Worm (Caenorhabditis elegans) whole organism, early embryonic: Measurements from ENCODE around the gene EEED8.3.
A peak's percentile ranks its signal among the peaks of the same experiment; 100 is the strongest.

Experiments
- B0310.2 ChIP-seq: sonication (generic microtip); optimal IDR thresholded peaks from 2 replicates; lab custom pipeline; 2016; ENCODE audit warnings: mild to moderate bottlenecking, missing genetic modification characterization, missing compliant biosample characterization
- F13C5.2 ChIP-seq: sonication (generic microtip); optimal IDR thresholded peaks from 2 replicates; lab custom pipeline; 2017; ENCODE audit warnings: mild to moderate bottlenecking, missing genetic modification characterization, inconsistent platforms, missing compliant biosample characterization
- aly-1 ChIP-seq: sonication (generic microtip); optimal IDR thresholded peaks from 2 replicates; lab custom pipeline; 2016; ENCODE audit warnings: missing genetic modification characterization, missing compliant biosample characterization
- ama-1 ChIP-seq: fragments of 150-350 bp; optimal IDR thresholded peaks from 2 replicates; lab custom pipeline; 2014
- ceh-13 ChIP-seq: fragments of 200-800 bp; sonication (Bioruptor generic); optimal IDR thresholded peaks from 2 replicates; lab custom pipeline; 2018; ENCODE audit warnings: mild to moderate bottlenecking, missing genetic modification characterization, missing compliant biosample characterization
- ceh-36 ChIP-seq: sonication (generic microtip); optimal IDR thresholded peaks from 2 replicates; lab custom pipeline; 2016; ENCODE audit warnings: missing genetic modification characterization, inconsistent platforms, missing compliant biosample characterization
- ets-7 ChIP-seq: sonication (generic microtip); optimal IDR thresholded peaks from 2 replicates; lab custom pipeline; 2016; ENCODE audit warnings: missing genotype, missing genetic modification characterization, missing compliant biosample characterization
- flt-1 ChIP-seq: fragments of 200-800 bp; sonication (Bioruptor generic); IDR thresholded peaks from 2 replicates; pipeline ENCODE4 v1.3.6; 2022; ENCODE audit warnings: missing genetic modification characterization, missing compliant biosample characterization
- hmbx-1 ChIP-seq: sonication (generic microtip); optimal IDR thresholded peaks from 2 replicates; lab custom pipeline; 2016; ENCODE audit warnings: mild to moderate bottlenecking, missing genetic modification characterization, missing compliant biosample characterization
- hmg-4 ChIP-seq: fragments of 200-800 bp; sonication (Bioruptor generic); optimal IDR thresholded peaks from 2 replicates; lab custom pipeline; 2018; ENCODE audit warnings: mild to moderate bottlenecking, missing genetic modification characterization, missing compliant biosample characterization
- hnd-1 ChIP-seq: sonication (generic microtip); optimal IDR thresholded peaks from 2 replicates; lab custom pipeline; 2016; ENCODE audit warnings: missing genetic modification characterization, missing compliant biosample characterization
- pes-1 ChIP-seq: fragments of 200-800 bp; sonication (Bioruptor generic); IDR thresholded peaks from 2 replicates; pipeline ENCODE4 v1.3.6; 2022; ENCODE audit warnings: missing genetic modification reagents, missing genetic modification characterization, missing compliant biosample characterization
- scrt-1 ChIP-seq: fragments of 200-800 bp; sonication (Bioruptor generic); IDR thresholded peaks from 2 replicates; pipeline ENCODE4 v1.3.6; 2022; ENCODE audit warnings: missing genetic modification characterization, missing compliant biosample characterization
- sea-1 ChIP-seq: fragments of 200-800 bp; sonication (Bioruptor generic); conservative IDR thresholded peaks from 2 replicates; pipeline ENCODE4 v1.3.6; 2022; ENCODE audit warnings: missing genetic modification characterization, missing compliant biosample characterization
- tbx-11 ChIP-seq: fragments of 200-800 bp; sonication (Bioruptor generic); IDR thresholded peaks from 2 replicates; pipeline ENCODE4 v1.3.6; 2022; ENCODE audit warnings: missing genetic modification characterization, missing compliant biosample characterization
- tbx-37 ChIP-seq: fragments of 200-800 bp; sonication (Bioruptor generic); conservative IDR thresholded peaks from 2 replicates; pipeline ENCODE4 v1.3.6; 2022; ENCODE audit warnings: missing genetic modification reagents, missing genetic modification characterization, missing compliant biosample characterization
- tra-4 ChIP-seq: sonication (generic microtip); optimal IDR thresholded peaks from 2 replicates; lab custom pipeline; 2017; ENCODE audit warnings: missing genetic modification characterization, missing compliant biosample characterization

Gene EEED8.3

ce11 chrII:5416204-5416764 is 2.2 kb downstream of the EEED8.3 start, which contains the start of gene EEED8.2:
TSS of gene EEED8.2 (plus strand) at chrII:5416714.
- TF ChIP-seq hnd-1 (tag; lab: Kevin White, UChicago), result no peak
- no peak for TF ChIP-seq tra-4
- TF ChIP-seq B0310.2 (tag; lab: Kevin White, UChicago), result no peak
- no peak for TF ChIP-seq ceh-13 (GFP tag; lab: Kevin White, UChicago)
- no peak for TF ChIP-seq F13C5.2
- no peak for TF ChIP-seq ets-7
- no peak for TF ChIP-seq sea-1 (GFP tag; lab: Robert Waterston, UW)
- TF ChIP-seq tbx-37 (GFP tag; lab: Robert Waterston, UW), result no peak
- TF ChIP-seq pes-1, result no peak
- TF ChIP-seq hmg-4 (GFP tag; lab: Kevin White, UChicago), result no peak
- no peak for TF ChIP-seq ceh-36 (tag; lab: Kevin White, UChicago)
- TF ChIP-seq tbx-11, result no peak
- no peak for TF ChIP-seq hmbx-1
- no peak for TF ChIP-seq aly-1 (tag; lab: Kevin White, UChicago)
- TF ChIP-seq ama-1, result no peak
- TF ChIP-seq scrt-1, result no peak
- TF ChIP-seq flt-1 (GFP tag; lab: Robert Waterston, UW), result no peak

- TF ChIP-seq scrt-1 (no peak), hmg-4 (GFP tag; lab: Kevin White, UChicago) (no peak)
These were observed 3.8 kb downstream of the EEED8.3 start for ce11 chrII:5417905-5418304.

- TF ChIP-seq ets-7 (no peak), sea-1 (GFP tag; lab: Robert Waterston, UW) (0 out of 2 replicates have a peak, but pooled peaks have one; percentile 10), scrt-1 (no peak), flt-1 (GFP tag; lab: Robert Waterston, UW) (peak; percentile 3; the same call in 1 of the 2 replicates)
These were observed 4.2 kb downstream of the EEED8.3 start for ce11 chrII:5418317-5418716.

- TF ChIP-seq sea-1 (GFP tag; lab: Robert Waterston, UW) (no peak), aly-1 (tag; lab: Kevin White, UChicago) (no peak), tbx-11 (no peak), B0310.2 (tag; lab: Kevin White, UChicago) (no peak), ets-7 (no peak), ceh-36 (tag; lab: Kevin White, UChicago) (no peak), hmbx-1 (no peak), tbx-37 (GFP tag; lab: Robert Waterston, UW) (no peak), hnd-1 (tag; lab: Kevin White, UChicago) (no peak), pes-1 (no peak), F13C5.2 (no peak), tra-4 (no peak), hmg-4 (GFP tag; lab: Kevin White, UChicago) (no peak), flt-1 (GFP tag; lab: Robert Waterston, UW) (no peak), ceh-13 (GFP tag; lab: Kevin White, UChicago) (no peak), ama-1 (no peak), scrt-1 (no peak)
These were observed 4.9 kb downstream of the EEED8.3 start, which contains the start of gene EEED8.15 for ce11 chrII:5418929-5419328. TSS of gene EEED8.15 (plus strand) at chrII:5419229.

- no peak for TF ChIP-seq tbx-37 (GFP tag; lab: Robert Waterston, UW)
- peak; percentile 19 for TF ChIP-seq aly-1 (tag; lab: Kevin White, UChicago)
- peak; percentile 92 for TF ChIP-seq ama-1
These were observed 7.0 kb downstream of the EEED8.3 start, which contains the start of gene tofu-6 for ce11 chrII:5420947-5421614. TSS of gene tofu-6 (plus strand) at chrII:5421248.

ce11 chrII:5423832-5424231 is 9.8 kb downstream of the EEED8.3 start, which contains the start of gene F07F6.7:
TSS of gene F07F6.7 (minus strand) at chrII:5423858.
- TF ChIP-seq F13C5.2 (no peak), B0310.2 (tag; lab: Kevin White, UChicago) (no peak), hmg-4 (GFP tag; lab: Kevin White, UChicago) (no peak), ceh-13 (GFP tag; lab: Kevin White, UChicago) (no peak), ets-7 (no peak), hnd-1 (tag; lab: Kevin White, UChicago) (no peak)

ce11 chrII:5425633-5426032 is 11.6 kb downstream of the EEED8.3 start, which contains the start of gene F07F6.8:
TSS of gene F07F6.8 (minus strand) at chrII:5425733.
- no peak for TF ChIP-seq flt-1 (GFP tag; lab: Robert Waterston, UW)
- TF ChIP-seq ama-1, result no peak
- TF ChIP-seq ceh-36 (tag; lab: Kevin White, UChicago), result no peak
- no peak for TF ChIP-seq ceh-13 (GFP tag; lab: Kevin White, UChicago)
- TF ChIP-seq tbx-37 (GFP tag; lab: Robert Waterston, UW), result no peak
- TF ChIP-seq tra-4, result no peak
- TF ChIP-seq ets-7, result no peak
- no peak for TF ChIP-seq sea-1 (GFP tag; lab: Robert Waterston, UW)
- TF ChIP-seq hnd-1 (tag; lab: Kevin White, UChicago), result no peak

- TF ChIP-seq hmg-4 (GFP tag; lab: Kevin White, UChicago) (peak; percentile 36), tbx-37 (GFP tag; lab: Robert Waterston, UW) (no peak)
These were observed 12.0 kb downstream of the EEED8.3 start for ce11 chrII:5426054-5426453.
